Worm (Caenorhabditis elegans) whole organism, late embryonic: ENCODE data around the gene F53G2.3.

Experiments used
- gmeb-2 ChIP-seq: sonication (generic microtip); optimal IDR thresholded peaks from 2 replicates; lab custom pipeline; 2016; ENCODE audit warnings: missing genetic modification characterization, inconsistent platforms, missing compliant biosample characterization
- lim-6 ChIP-seq: sonication (generic microtip); optimal IDR thresholded peaks from 2 replicates; lab custom pipeline; 2016; ENCODE audit warnings: missing genetic modification characterization, missing compliant biosample characterization

DNA sequence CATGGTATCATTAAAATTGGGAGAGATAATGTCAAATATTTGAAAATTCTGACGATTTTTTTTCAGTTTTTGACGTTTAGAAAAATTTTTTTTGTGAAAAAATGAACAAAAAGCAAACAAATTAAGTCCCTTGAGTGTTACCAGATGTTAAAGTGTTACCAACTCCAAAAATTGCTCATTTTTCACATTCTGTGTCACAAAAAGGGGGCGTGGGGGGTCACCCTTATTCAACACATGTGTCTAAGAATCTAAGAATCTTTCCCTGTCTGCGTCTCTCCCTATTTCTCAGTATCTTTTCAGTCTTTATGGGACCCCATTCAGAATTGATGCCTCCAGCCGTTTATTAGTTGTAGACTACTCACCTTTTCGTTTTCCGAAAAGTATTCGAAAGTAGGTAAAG lies 41.3 kb upstream of the F53G2.3 start:
- no peak for TF ChIP-seq gmeb-2 (tag; lab: Kevin White, UChicago)
- no peak for TF ChIP-seq lim-6 (tag; lab: Kevin White, UChicago)
